Fruit fly (Drosophila melanogaster) whole organism, wandering third instar larva: Measurements from ENCODE around the gene Pink1.

Experiments used
- br ChIP-seq: fragments of 200-800 bp; sonication (Bioruptor generic); optimal IDR thresholded peaks from 2 replicates; lab custom pipeline; 2016; ENCODE audit warnings: missing biosample characterization, missing genetic modification characterization
- pan ChIP-seq: fragments of >200 bp; optimal IDR thresholded peaks from 2 replicates; lab custom pipeline; 2017
- psq ChIP-seq: fragments of 200-800 bp; sonication (Bioruptor generic); optimal IDR thresholded peaks from 3 replicates; lab custom pipeline; 2017; ENCODE audit warnings: missing biosample characterization, mild to moderate bottlenecking, missing genetic modification characterization, moderate library complexity
- sv ChIP-seq: fragments of 200-800 bp; sonication (Bioruptor generic); optimal IDR thresholded peaks from 3 replicates; lab custom pipeline; 2016; ENCODE audit warnings: missing biosample characterization, missing genetic modification characterization
- woc ChIP-seq: sonication (Bioruptor generic); optimal IDR thresholded peaks from 2 replicates; lab custom pipeline; 2016; ENCODE audit warnings: missing biosample characterization, mild to moderate bottlenecking, missing genetic modification characterization

- TF ChIP-seq sv (no peak), pan (lab: Kevin White, UChicago) (no peak), psq (GFP tag; lab: Kevin White, UChicago) (no peak), br (GFP tag; lab: Kevin White, UChicago) (no peak), woc (GFP tag; lab: Kevin White, UChicago) (no peak)
Measured at dm6 chrX:6728597-6729158, 45.1 kb downstream of the Pink1 start.
